Fruit fly (Drosophila melanogaster) whole organism, prepupa: ENCODE measurements around the gene dbr.

Experiments
- CG10669 ChIP-seq: fragments of 200-800 bp; sonication (Bioruptor generic); optimal IDR thresholded peaks from 3 replicates; lab custom pipeline; 2018; ENCODE audit warnings: missing biosample characterization, mild to moderate bottlenecking, missing genetic modification characterization, moderate library complexity
- CG16779 ChIP-seq: fragments of 200-800 bp; sonication (Bioruptor generic); optimal IDR thresholded peaks from 3 replicates; lab custom pipeline; 2017; ENCODE audit warnings: missing biosample characterization, mild to moderate bottlenecking, missing genetic modification characterization
- CG4318 ChIP-seq: fragments of 200-800 bp; sonication (Bioruptor generic); optimal IDR thresholded peaks from 3 replicates; lab custom pipeline; 2017; ENCODE audit warnings: missing biosample characterization, mild to moderate bottlenecking, missing genetic modification characterization
- Eip93F ChIP-seq: fragments of 200-800 bp; sonication (Bioruptor generic); optimal IDR thresholded peaks from 2 replicates; lab custom pipeline; 2016; ENCODE audit warnings: missing biosample characterization, mild to moderate bottlenecking, missing genetic modification characterization
- Gug ChIP-seq: fragments of 200-800 bp; sonication (Bioruptor generic); IDR thresholded peaks from 2 replicates; pipeline ENCODE4 v1.3.6; 2022; ENCODE audit warnings: missing biosample characterization, missing genetic modification characterization
- dsx ChIP-seq: fragments of 200-800 bp; optimal IDR thresholded peaks from 3 replicates; lab custom pipeline; 2019; ENCODE audit warnings: missing biosample characterization, mild to moderate bottlenecking, missing genetic modification characterization, moderate library complexity; ENCODE audit not compliant: poor library complexity, severe bottlenecking
- lz ChIP-seq: fragments of 200-800 bp; sonication (Bioruptor generic); optimal IDR thresholded peaks from 3 replicates; lab custom pipeline; 2016; ENCODE audit warnings: missing biosample characterization, missing genetic modification characterization

- no peak for TF ChIP-seq lz (GFP tag; lab: Kevin White, UChicago)
- no peak for TF ChIP-seq CG4318 (GFP tag; lab: Kevin White, UChicago)
- TF ChIP-seq CG16779 (tag; lab: Kevin White, UChicago), result no peak
- TF ChIP-seq Gug, result no peak
- TF ChIP-seq CG10669 (GFP tag; lab: Kevin White, UChicago), result no peak
- TF ChIP-seq Eip93F (GFP tag; lab: Kevin White, UChicago), result no peak
- TF ChIP-seq dsx (GFP tag; lab: Kevin White, UChicago), result no peak
Measured at dm6 chr2L:35452-35851, 30.8 kb upstream of the dbr start.
